Fruit fly (Drosophila melanogaster): ENCODE measurements around the gene CG15812.

CG15812 gene

DNA sequence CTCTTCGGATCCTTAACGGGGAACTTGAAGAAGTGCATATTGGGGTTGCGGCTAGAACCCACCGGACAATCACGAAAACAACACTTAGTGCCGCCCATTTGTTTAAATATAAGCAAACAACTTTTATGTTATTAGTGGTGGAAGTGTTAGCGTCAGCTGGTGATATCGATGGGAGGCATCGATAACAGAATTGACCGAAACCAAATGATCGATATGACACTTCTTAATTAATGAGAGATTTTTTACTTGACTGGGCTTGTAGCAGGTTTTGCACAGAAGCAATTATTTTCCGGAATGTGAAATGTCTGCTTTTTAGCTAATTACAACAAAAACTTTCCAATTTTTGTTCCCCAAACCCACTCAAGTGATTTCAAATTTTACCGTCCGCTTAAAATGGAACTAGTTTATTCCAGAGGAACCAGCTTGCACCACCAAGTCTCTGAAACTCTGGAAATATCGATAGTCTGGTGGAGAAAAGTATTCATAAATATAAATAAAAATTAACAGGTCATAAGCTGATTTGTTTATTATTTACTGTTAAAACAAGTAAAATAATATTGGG lies 32.6 kb downstream of the CG15812 start, which contains the start of gene CG14965 (continued):
- no peak for TF ChIP-seq CG13624 (GFP tag; optimal IDR thresholded peaks at IDR 0.05)
- TF ChIP-seq CG2129 (GFP tag; IDR thresholded peaks at IDR 0.05; ENCODE audit: partially characterized antibody): peak; percentile 86
- TF ChIP-seq Sry-δ (GFP tag; optimal IDR thresholded peaks at IDR 0.05): peak; percentile 95
- no peak for TF ChIP-seq fd3F (GFP tag; optimal IDR thresholded peaks at IDR 0.05)
- no peak for TF ChIP-seq CG30403 (GFP tag; optimal IDR thresholded peaks at IDR 0.05)
- TF ChIP-seq peb (GFP tag; IDR thresholded peaks at IDR 0.05): no peak
- peak; percentile 94 for TF ChIP-seq Myb (GFP tag; optimal IDR thresholded peaks at IDR 0.05)
- TF ChIP-seq Usf (GFP tag; optimal IDR thresholded peaks at IDR 0.05): no peak
- TF ChIP-seq CG4707 (GFP tag; optimal IDR thresholded peaks at IDR 0.05): no peak
- no peak for TF ChIP-seq CG10462 (GFP tag; optimal IDR thresholded peaks at IDR 0.05)
- no peak for TF ChIP-seq ttk (GFP tag; IDR thresholded peaks at IDR 0.05)
- TF ChIP-seq grn (GFP tag; optimal IDR thresholded peaks at IDR 0.05): no peak
- peak; percentile 62 for TF ChIP-seq MBD-R2 (GFP tag; IDR thresholded peaks at IDR 0.05)
- no peak for TF ChIP-seq CG3847 (GFP tag; IDR thresholded peaks at IDR 0.05)
- no peak for TF ChIP-seq Dbx (GFP tag; IDR thresholded peaks at IDR 0.05)
- TF ChIP-seq CG4404 (GFP tag; IDR thresholded peaks at IDR 0.05): no peak
- no peak for TF ChIP-seq CG9797 (GFP tag; optimal IDR thresholded peaks at IDR 0.05)
- no peak for TF ChIP-seq Neu2 (GFP tag; optimal IDR thresholded peaks at IDR 0.05; ENCODE audit: borderline replicate concordance)
- TF ChIP-seq CG4854 (GFP tag; optimal IDR thresholded peaks at IDR 0.05): no peak
- no peak for TF ChIP-seq gfzf (GFP tag; optimal IDR thresholded peaks at IDR 0.05)
- TF ChIP-seq CTCF (GFP tag; optimal IDR thresholded peaks at IDR 0.05): no peak
- peak; percentile 79 for TF ChIP-seq bbx (GFP tag; IDR thresholded peaks at IDR 0.05; ENCODE audit: partially characterized antibody)
- TF ChIP-seq lmd (GFP tag; IDR thresholded peaks at IDR 0.05): no peak
- no peak; the same call in 3 of the 4 replicates for TF ChIP-seq chinmo (GFP tag; IDR thresholded peaks at IDR 0.05; ENCODE audit: partially characterized antibody)
- peak; percentile 78 for TF ChIP-seq tna (GFP tag; IDR thresholded peaks at IDR 0.05; ENCODE audit: partially characterized antibody)
- no peak for TF ChIP-seq CG1832 (GFP tag; optimal IDR thresholded peaks at IDR 0.05)
- peak; percentile 94 for TF ChIP-seq CG13287 (GFP tag; IDR thresholded peaks at IDR 0.05; ENCODE audit: partially characterized antibody)
- no peak for TF ChIP-seq CG18599 (GFP tag; optimal IDR thresholded peaks at IDR 0.05)
- no peak for TF ChIP-seq HLHmδ (GFP tag; optimal IDR thresholded peaks at IDR 0.05)
- no peak for TF ChIP-seq CG12104 (GFP tag; optimal IDR thresholded peaks at IDR 0.05)
- TF ChIP-seq CG11504 (tag; optimal IDR thresholded peaks at IDR 0.05): no peak
- TF ChIP-seq YL-1 (GFP tag; optimal IDR thresholded peaks at IDR 0.05): no peak
- TF ChIP-seq ranshi (GFP tag; IDR thresholded peaks at IDR 0.05): no peak
- no peak for TF ChIP-seq CG9609 (GFP tag; optimal IDR thresholded peaks at IDR 0.05)
- TF ChIP-seq CG1603 (tag; optimal IDR thresholded peaks at IDR 0.05): no peak
- no peak for TF ChIP-seq repo (GFP tag; optimal IDR thresholded peaks at IDR 0.05)
- TF ChIP-seq Ada2b (GFP tag; IDR thresholded peaks at IDR 0.05): no peak
- TF ChIP-seq bcd (GFP tag; optimal IDR thresholded peaks at IDR 0.05): no peak
- TF ChIP-seq Trl (optimal IDR thresholded peaks at IDR 0.05): no peak
- no peak for TF ChIP-seq Trl (GFP tag; optimal IDR thresholded peaks at IDR 0.05)
- no peak for TF ChIP-seq Aef1 (GFP tag; IDR thresholded peaks at IDR 0.05)
- no peak for TF ChIP-seq al (GFP tag; IDR thresholded peaks at IDR 0.05)
- peak; percentile 97 for TF ChIP-seq Dll (GFP tag; IDR thresholded peaks at IDR 0.05; ENCODE audit: partially characterized antibody)
- no peak for TF ChIP-seq Mad (GFP tag; optimal IDR thresholded peaks at IDR 0.05)
- no peak for TF ChIP-seq so (GFP tag; IDR thresholded peaks at IDR 0.05)
- no peak for TF ChIP-seq toy (GFP tag; IDR thresholded peaks at IDR 0.05)
- TF ChIP-seq CG14441 (GFP tag; IDR thresholded peaks at IDR 0.05): peak; percentile 36; the same call in 1 of the 2 replicates
- no peak for TF ChIP-seq klu (GFP tag; IDR thresholded peaks at IDR 0.05)
- TF ChIP-seq CkIIα-i1 (GFP tag; IDR thresholded peaks at IDR 0.05): no peak
- TF ChIP-seq Fer1 (GFP tag; optimal IDR thresholded peaks at IDR 0.05): no peak
- TF ChIP-seq gem (tag; optimal IDR thresholded peaks at IDR 0.05): no peak
- TF ChIP-seq ERR (GFP tag; optimal IDR thresholded peaks at IDR 0.05): no peak
